Worm (Caenorhabditis elegans): ENCODE measurements around the gene let-756.
A peak's percentile ranks its signal among the peaks of the same experiment; 100 is the strongest.

The let-756 gene

ce11 chrIII:6420995-6421404, 14.1 kb downstream of the let-756 start (continued):
- peak; percentile 73 for TF ChIP-seq snpc-4 (tag; optimal IDR thresholded peaks at IDR 0.05)
- peak; percentile 91 for TF ChIP-seq mab-9 (GFP tag; IDR thresholded peaks at IDR 0.05)
- peak in 3 of 6 experiments; percentile 20 to 85 (median 78) for TF ChIP-seq elt-3 (tag; optimal IDR thresholded peaks at IDR 0.05)
- peak; percentile 54 for TF ChIP-seq fkh-10 (GFP tag; optimal IDR thresholded peaks at IDR 0.05)
- no peak for TF ChIP-seq Y116A8C.19 (tag; optimal IDR thresholded peaks at IDR 0.05; ENCODE audit: borderline replicate concordance)
- no peak for TF ChIP-seq ceh-63 (GFP tag; optimal IDR thresholded peaks at IDR 0.05)
- peak; percentile 77 for TF ChIP-seq zip-4 (GFP tag; optimal IDR thresholded peaks at IDR 0.05)
- no peak for TF ChIP-seq alr-1 (tag; optimal IDR thresholded peaks at IDR 0.05; ENCODE audit: borderline replicate concordance)
- peak; percentile 92 for TF ChIP-seq fkh-8 (tag; optimal IDR thresholded peaks at IDR 0.05)
- no peak for TF ChIP-seq ceh-90 (tag; optimal IDR thresholded peaks at IDR 0.05)
- peak; percentile 52 for TF ChIP-seq ceh-8 (GFP tag; optimal IDR thresholded peaks at IDR 0.05)
- peak; percentile 60 for TF ChIP-seq fos-1 (tag; optimal IDR thresholded peaks at IDR 0.05)
- TF ChIP-seq xbp-1 (tag; optimal IDR thresholded peaks at IDR 0.05): peak; percentile 91
- TF ChIP-seq ama-1 (optimal IDR thresholded peaks at IDR 0.05): no peak
- peak; percentile 83 for TF ChIP-seq skn-1 (tag; optimal IDR thresholded peaks at IDR 0.05)
- TF ChIP-seq hlh-17 (GFP tag; optimal IDR thresholded peaks at IDR 0.05; ENCODE audit: borderline replicate concordance): no peak
- no peak for TF ChIP-seq pag-3 (tag; optimal IDR thresholded peaks at IDR 0.05; ENCODE audit: borderline replicate concordance, insufficient read depth)
- TF ChIP-seq vab-15 (tag; optimal IDR thresholded peaks at IDR 0.05): peak; percentile 24
- peak; percentile 91 for TF ChIP-seq dsc-1 (tag; optimal IDR thresholded peaks at IDR 0.05)
- TF ChIP-seq lin-13 (GFP tag; optimal IDR thresholded peaks at IDR 0.05): peak; percentile 63
- peak; percentile 69 for TF ChIP-seq mef-2 (tag; optimal IDR thresholded peaks at IDR 0.05)
- TF ChIP-seq egl-13 (tag; optimal IDR thresholded peaks at IDR 0.05): peak; percentile 87
- peak; percentile 88 for TF ChIP-seq pax-3 (tag; optimal IDR thresholded peaks at IDR 0.05)
- peak; percentile 91 to 99 for TF ChIP-seq efl-1 (optimal IDR thresholded peaks at IDR 0.05)
- peak; percentile 65 to 98 for TF ChIP-seq efl-1 (GFP tag; optimal IDR thresholded peaks at IDR 0.05 in 1 of 2)
- no peak for TF ChIP-seq sptf-1 (tag; optimal IDR thresholded peaks at IDR 0.05)
- TF ChIP-seq nhr-20 (tag; optimal IDR thresholded peaks at IDR 0.05): peak; percentile 98
- no peak for TF ChIP-seq nhr-76 (tag; optimal IDR thresholded peaks at IDR 0.05)
- TF ChIP-seq snu-23 (GFP tag; optimal IDR thresholded peaks at IDR 0.05): peak; percentile 95
- peak; percentile 59 for TF ChIP-seq aha-1 (tag; optimal IDR thresholded peaks at IDR 0.05)
- peak; percentile 77 for TF ChIP-seq sup-37 (GFP tag; optimal IDR thresholded peaks at IDR 0.05)
- peak; percentile 76 for TF ChIP-seq lir-3 (tag; optimal IDR thresholded peaks at IDR 0.05; ENCODE audit: poor library complexity)
- TF ChIP-seq unc-86 (tag; optimal IDR thresholded peaks at IDR 0.05): peak; percentile 93
- peak; percentile 60 for TF ChIP-seq nhr-77 (tag; optimal IDR thresholded peaks at IDR 0.05)
- TF ChIP-seq nhr-19 (GFP tag; conservative IDR thresholded peaks at IDR 0.05): peak; percentile 96
- peak; percentile 96 for TF ChIP-seq tbx-2 (tag; optimal IDR thresholded peaks at IDR 0.05)
- TF ChIP-seq nhr-47 (tag; optimal IDR thresholded peaks at IDR 0.05): peak; percentile 97
- peak; percentile 59 to 72 (median 69) for TF ChIP-seq dpl-1 (GFP tag; optimal IDR thresholded peaks at IDR 0.05)
- TF ChIP-seq hlh-4 (tag; optimal IDR thresholded peaks at IDR 0.05): peak; percentile 23
- TF ChIP-seq mdl-1 (tag; optimal IDR thresholded peaks at IDR 0.05): peak; percentile 68 to 98
- TF ChIP-seq elt-2 (tag; optimal IDR thresholded peaks at IDR 0.05): peak; percentile 95
- TF ChIP-seq mep-1 (tag; optimal IDR thresholded peaks at IDR 0.05): peak; percentile 78
- TF ChIP-seq C16A3.4 (tag; optimal IDR thresholded peaks at IDR 0.05): no peak

- TF ChIP-seq hlh-4 (tag; optimal IDR thresholded peaks at IDR 0.05): no peak
- TF ChIP-seq nhr-85 (tag): peak; percentile 74
- TF ChIP-seq nhr-90 (tag; optimal IDR thresholded peaks at IDR 0.05; ENCODE audit: poor library complexity): no peak
Observed at ce11 chrIII:6421473-6421872, 14.5 kb downstream of the let-756 start.

All from whole organism, L1 larva.